Worm (Caenorhabditis elegans) whole organism, L4 larva: ENCODE measurements around the gene attf-5.

Experiments
- ZK546.5 ChIP-seq, 2 experiments: sonication (generic microtip); optimal IDR thresholded peaks; 2 replicates each; lab custom pipeline; 2017; ENCODE audit warnings: missing biosample characterization in 2 of 2, missing genetic modification characterization in 2 of 2
- aha-1 ChIP-seq: fragments of 150-350 bp; peaks from one replicate; lab custom pipeline; 2014; ENCODE audit warnings: missing biosample characterization, missing genetic modification characterization
- aly-2 ChIP-seq: sonication (generic microtip); optimal IDR thresholded peaks from 2 replicates; lab custom pipeline; 2018; ENCODE audit warnings: missing biosample characterization, missing genetic modification characterization
- ama-1 ChIP-seq: fragments of 150-350 bp; optimal IDR thresholded peaks from 2 replicates; lab custom pipeline; 2014; ENCODE audit warnings: inconsistent platforms, mixed read lengths
- ceh-28 ChIP-seq: fragments of 150-350 bp; optimal IDR thresholded peaks from 2 replicates; lab custom pipeline; 2014; ENCODE audit warnings: missing biosample characterization, missing genetic modification reagents, missing genetic modification characterization
- ceh-44 ChIP-seq: fragments of 200-800 bp; sonication (Bioruptor generic); IDR thresholded peaks from 2 replicates; pipeline ENCODE4 v1.3.6; 2022; ENCODE audit warnings: missing genetic modification reagents, missing genetic modification characterization, missing compliant biosample characterization
- ctbp-1 ChIP-seq: fragments of 200-800 bp; sonication (Bioruptor generic); IDR thresholded peaks from 2 replicates; pipeline ENCODE4 v1.3.6; 2022; ENCODE audit warnings: missing genetic modification reagents, missing genetic modification characterization, missing compliant biosample characterization
- daf-12 ChIP-seq: fragments of 150-350 bp; optimal IDR thresholded peaks from 2 replicates; lab custom pipeline; 2014; ENCODE audit warnings: missing biosample characterization, missing genetic modification reagents, missing genetic modification characterization
- daf-16 ChIP-seq, 3 experiments: sonication (generic microtip); optimal IDR thresholded peaks; 2 replicates each; lab custom pipeline; 2016 to 2017; ENCODE audit warnings: missing genetic modification characterization in 3 of 3, missing genetic modification reagents in 3 of 3, mild to moderate bottlenecking in 2 of 3, missing compliant biosample characterization in 2 of 3, missing biosample characterization in 1 of 3, moderate library complexity in 1 of 3
- daf-19 ChIP-seq: fragments of 200-800 bp; sonication (Bioruptor generic); conservative IDR thresholded peaks from 2 replicates; pipeline ENCODE4 v1.3.6; 2022; ENCODE audit warnings: missing genetic modification characterization, missing compliant biosample characterization
- daf-8 ChIP-seq: fragments of 200-800 bp; sonication (Bioruptor generic); IDR thresholded peaks from 2 replicates; pipeline ENCODE4 v1.3.6; 2022; ENCODE audit warnings: missing genetic modification characterization, missing compliant biosample characterization
- dmd-6 ChIP-seq: fragments of 200-800 bp; sonication (Bioruptor generic); IDR thresholded peaks from 2 replicates; pipeline ENCODE4 v1.3.6; 2022; ENCODE audit warnings: missing genetic modification reagents, missing genetic modification characterization, missing compliant biosample characterization
- dmd-8 ChIP-seq: fragments of 200-800 bp; sonication (Bioruptor generic); IDR thresholded peaks from 2 replicates; pipeline ENCODE4 v1.3.6; 2022; ENCODE audit warnings: missing genetic modification characterization, missing compliant biosample characterization
- dmd-9 ChIP-seq: fragments of 200-800 bp; sonication (Bioruptor generic); IDR thresholded peaks from 2 replicates; pipeline ENCODE4 v1.3.6; 2022; ENCODE audit warnings: missing genetic modification reagents, missing genetic modification characterization, missing compliant biosample characterization
- dve-1 ChIP-seq: sonication (generic microtip); optimal IDR thresholded peaks from 2 replicates; lab custom pipeline; 2017; ENCODE audit warnings: antibody characterized with exemption, mild to moderate bottlenecking, missing genetic modification characterization, missing compliant biosample characterization; ENCODE audit not compliant: insufficient read depth
- fkh-10 ChIP-seq: fragments of 150-350 bp; optimal IDR thresholded peaks from 2 replicates; lab custom pipeline; 2014; ENCODE audit warnings: missing biosample characterization, missing genetic modification reagents, missing genetic modification characterization
- hif-1 ChIP-seq, 2 experiments: sonication (generic microtip); optimal IDR thresholded peaks; 2 replicates each; lab custom pipeline; 2016 to 2017; ENCODE audit warnings: missing compliant biosample characterization in 2 of 2, missing genetic modification characterization in 2 of 2, missing genetic modification reagents in 2 of 2, missing genotype in 2 of 2, mild to moderate bottlenecking in 1 of 2
- hlh-11 ChIP-seq: fragments of 200-800 bp; sonication (Bioruptor generic); optimal IDR thresholded peaks from 2 replicates; lab custom pipeline; 2018; ENCODE audit warnings: mild to moderate bottlenecking, missing genetic modification characterization, missing compliant biosample characterization
- hlh-30 ChIP-seq: sonication (generic microtip); optimal IDR thresholded peaks from 2 replicates; lab custom pipeline; 2017; ENCODE audit warnings: antibody characterized with exemption, mild to moderate bottlenecking, missing genetic modification characterization, missing compliant biosample characterization; ENCODE audit not compliant: insufficient read depth
- hmg-1.1 ChIP-seq: fragments of 200-800 bp; sonication (Bioruptor generic); IDR thresholded peaks from 2 replicates; pipeline ENCODE4 v1.3.6; 2022; ENCODE audit warnings: missing genetic modification reagents, missing genetic modification characterization, missing compliant biosample characterization
- lin-29 ChIP-seq: fragments of 200-800 bp; sonication (Bioruptor generic); IDR thresholded peaks from 2 replicates; pipeline ENCODE4 v1.3.6; 2022; ENCODE audit warnings: missing genetic modification reagents, missing genetic modification characterization, missing compliant biosample characterization
- lin-39 ChIP-seq: fragments of 150-350 bp; optimal IDR thresholded peaks from 2 replicates; lab custom pipeline; 2014; ENCODE audit warnings: missing biosample characterization, missing genetic modification reagents, missing genetic modification characterization
- lir-3 ChIP-seq: sonication (generic microtip); optimal IDR thresholded peaks from 2 replicates; lab custom pipeline; 2016; ENCODE audit warnings: mild to moderate bottlenecking, missing genetic modification characterization, missing compliant biosample characterization
- lsy-2 ChIP-seq, 2 experiments: fragments of 150-350 bp in 1 of 2; sonication (generic microtip) in 1 of 2; optimal IDR thresholded peaks; 2 replicates each; lab custom pipeline; 2014 to 2017; ENCODE audit warnings: missing biosample characterization in 2 of 2, missing genetic modification characterization in 2 of 2
- madf-5 ChIP-seq, 2 experiments: fragments of 200-800 bp; sonication (Bioruptor generic); IDR thresholded peaks; 2 replicates each; pipeline ENCODE4 v1.3.6; 2022; ENCODE audit warnings: missing compliant biosample characterization in 2 of 2, missing genetic modification characterization in 2 of 2
- mdl-1 ChIP-seq, 2 experiments: fragments of 150-350 bp in 1 of 2; sonication (generic microtip) in 1 of 2; optimal IDR thresholded peaks; 2 replicates each; lab custom pipeline; 2014 to 2017; ENCODE audit warnings: missing biosample characterization in 2 of 2, missing genetic modification characterization in 2 of 2
- mdt-29 ChIP-seq: fragments of 200-800 bp; sonication (Bioruptor generic); IDR thresholded peaks from 2 replicates; pipeline ENCODE4 v1.3.6; 2022; ENCODE audit warnings: missing genetic modification reagents, missing genetic modification characterization, missing compliant biosample characterization
- mep-1 ChIP-seq: fragments of 150-350 bp; sonication (generic microtip); optimal IDR thresholded peaks from 3 replicates; lab custom pipeline; 2014; ENCODE audit warnings: missing biosample characterization, missing genetic modification characterization
- mes-2 ChIP-seq: sonication (generic microtip); optimal IDR thresholded peaks from 2 replicates; lab custom pipeline; 2016; ENCODE audit warnings: missing genotype, mild to moderate bottlenecking, missing genetic modification characterization, missing compliant biosample characterization; ENCODE audit not compliant: poor library complexity, severe bottlenecking
- mxl-3 ChIP-seq: fragments of 200-800 bp; sonication (Bioruptor generic); optimal IDR thresholded peaks from 2 replicates; lab custom pipeline; 2018; ENCODE audit warnings: mild to moderate bottlenecking, missing genetic modification characterization, missing compliant biosample characterization
- nhr-111 ChIP-seq: fragments of 200-800 bp; sonication (Bioruptor generic); optimal IDR thresholded peaks from 2 replicates; lab custom pipeline; 2018; ENCODE audit warnings: mild to moderate bottlenecking, missing genetic modification characterization, missing compliant biosample characterization
- nhr-28 ChIP-seq: fragments of 150-350 bp; optimal IDR thresholded peaks from 2 replicates; lab custom pipeline; 2014; ENCODE audit warnings: missing biosample characterization, missing genetic modification characterization
- nhr-6 ChIP-seq: fragments of 150-350 bp; optimal IDR thresholded peaks from 2 replicates; lab custom pipeline; 2014; ENCODE audit warnings: missing biosample characterization, missing genetic modification characterization
- pha-4 ChIP-seq, 2 experiments: fragments of 150-350 bp in 1 of 2; fragments of 200-800 bp in 1 of 2; sonication (Bioruptor generic) in 1 of 2; IDR thresholded peaks in 1 of 2; optimal IDR thresholded peaks in 1 of 2; 2 replicates each; pipeline versions ENCODE4 v1.3.6 to Lab custom; 2014 to 2022; ENCODE audit warnings: missing genetic modification characterization in 2 of 2, missing genetic modification reagents in 2 of 2, missing biosample characterization in 1 of 2, missing compliant biosample characterization in 1 of 2
- rbr-2 ChIP-seq: sonication (generic microtip); optimal IDR thresholded peaks from 2 replicates; lab custom pipeline; 2016; ENCODE audit warnings: missing genotype, missing genetic modification characterization, missing compliant biosample characterization
- set-16 ChIP-seq: fragments of 200-800 bp; sonication (Bioruptor generic); IDR thresholded peaks from 2 replicates; pipeline ENCODE4 v1.3.6; 2022; ENCODE audit warnings: missing genetic modification reagents, missing genetic modification characterization, missing compliant biosample characterization
- snpc-1.2 ChIP-seq: fragments of 200-800 bp; sonication (Bioruptor generic); IDR thresholded peaks from 2 replicates; pipeline ENCODE4 v1.3.6; 2022; ENCODE audit warnings: missing genetic modification reagents, missing genetic modification characterization, missing compliant biosample characterization
- spr-1 ChIP-seq: sonication (generic microtip); optimal IDR thresholded peaks from 2 replicates; lab custom pipeline; 2016; ENCODE audit warnings: mild to moderate bottlenecking, missing genetic modification characterization, missing compliant biosample characterization
- spr-3 ChIP-seq: fragments of 200-800 bp; sonication (Bioruptor generic); optimal IDR thresholded peaks from 2 replicates; lab custom pipeline; 2018; ENCODE audit warnings: mild to moderate bottlenecking, missing genetic modification characterization, missing compliant biosample characterization
- tra-1 ChIP-seq: fragments of 200-800 bp; sonication (Bioruptor generic); IDR thresholded peaks from 2 replicates; pipeline ENCODE4 v1.3.6; 2022; ENCODE audit warnings: missing genetic modification reagents, missing genetic modification characterization, missing compliant biosample characterization
- unc-62 ChIP-seq, 3 experiments: fragments of 150-350 bp in 1 of 3; sonication (generic microtip); optimal IDR thresholded peaks in 2 of 3; peaks in 1 of 3; 1 replicate in 1 of 3; 2 replicates in 2 of 3; lab custom pipeline; 2014 to 2017; ENCODE audit warnings: missing biosample characterization in 3 of 3, missing genetic modification characterization in 3 of 3, missing genetic modification reagents in 3 of 3, missing genotype in 1 of 3
- zag-1 ChIP-seq: fragments of 150-350 bp; optimal IDR thresholded peaks from 2 replicates; lab custom pipeline; 2014; ENCODE audit warnings: missing biosample characterization, missing genetic modification characterization
- zip-11 ChIP-seq: fragments of 200-800 bp; sonication (Bioruptor generic); IDR thresholded peaks from 2 replicates; pipeline ENCODE4 v1.3.6; 2022; ENCODE audit warnings: missing genetic modification characterization, missing compliant biosample characterization
- ztf-11 ChIP-seq: fragments of 150-350 bp; optimal IDR thresholded peaks from 2 replicates; lab custom pipeline; 2014; ENCODE audit warnings: missing biosample characterization, missing genetic modification characterization

The attf-5 gene

DNA sequence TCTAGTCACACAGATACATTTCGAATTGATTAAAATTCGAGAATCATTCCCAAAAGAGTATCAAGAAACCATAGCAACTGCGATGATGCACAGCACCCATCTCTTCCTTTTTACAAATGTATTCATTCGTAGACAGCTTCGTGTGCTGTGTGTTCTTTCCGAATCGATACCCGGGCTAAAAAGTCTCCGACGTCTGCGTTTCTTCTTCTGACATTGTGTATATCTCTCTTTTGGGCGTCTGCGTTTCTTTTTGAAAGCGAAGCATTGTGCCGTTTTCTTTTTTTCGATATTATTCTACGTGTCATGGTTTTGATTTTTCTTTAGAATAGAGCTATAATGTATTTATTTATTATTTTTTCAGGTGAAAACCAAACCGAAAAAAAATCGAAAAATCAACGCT is at the start of gene attf-5:
Gene attf-5 (plus strand): TSS at position 362 of the 400 bp plus-strand sequence.
- TF ChIP-seq nhr-111 (GFP tag; lab: Kevin White, UChicago) (no peak), ceh-28 (peak; percentile 18), ctbp-1 (no peak)

DNA sequence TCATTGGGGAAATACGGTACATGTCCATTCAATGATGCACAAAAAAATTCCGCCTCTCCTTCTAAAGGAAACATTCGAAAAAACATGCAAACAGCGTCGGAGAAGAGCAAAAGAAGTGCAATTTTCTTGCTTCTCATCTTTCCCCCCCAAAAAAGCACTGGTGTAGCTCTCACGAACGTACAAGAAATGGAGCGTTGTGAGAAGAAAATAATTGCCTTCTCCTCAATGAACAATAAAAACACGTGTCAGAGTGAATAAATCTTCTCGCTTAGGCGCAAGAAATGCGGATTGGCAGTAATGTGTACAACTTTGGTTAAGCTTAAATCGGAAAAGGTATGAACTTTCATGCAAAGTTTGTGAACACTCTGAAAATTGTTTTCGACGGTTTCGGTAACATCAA is 39.8 kb upstream of the attf-5 start:
- TF ChIP-seq aha-1 (tag; lab: Kevin White, UChicago) = peak; percentile 88
- TF ChIP-seq unc-62 (GFP tag; optimal IDR thresholded peaks at IDR 0.05 in 1 of 2; lab: Kevin White, UChicago) = peak in 1 of 2 experiments; percentile 57
- TF ChIP-seq unc-62 (tag; optimal IDR thresholded peaks at IDR 0.05; lab: Kevin White, UChicago) = no peak
- TF ChIP-seq snpc-1.2 (GFP tag; lab: Robert Waterston, UW) = no peak
- TF ChIP-seq ceh-28 = no peak
- no peak for TF ChIP-seq aly-2 (tag; lab: Kevin White, UChicago)
- TF ChIP-seq madf-5 (GFP tag; IDR thresholded peaks at IDR 0.05; lab: Robert Waterston, UW) = no peak
- TF ChIP-seq daf-19 (GFP tag; lab: Robert Waterston, UW) = no peak
- no peak for TF ChIP-seq lsy-2 (tag; optimal IDR thresholded peaks at IDR 0.05; lab: Kevin White, UChicago)
- TF ChIP-seq spr-3 = no peak
- TF ChIP-seq pha-4 (GFP tag; IDR thresholded peaks at IDR 0.05; lab: Robert Waterston, UW) = no peak
- TF ChIP-seq pha-4 (tag; optimal IDR thresholded peaks at IDR 0.05; lab: Kevin White, UChicago) = no peak
- TF ChIP-seq lin-29 (GFP tag; lab: Robert Waterston, UW) = no peak
- TF ChIP-seq daf-8 (GFP tag; lab: Robert Waterston, UW) = no peak
- TF ChIP-seq, all 104 proteins: peak for 2

DNA sequence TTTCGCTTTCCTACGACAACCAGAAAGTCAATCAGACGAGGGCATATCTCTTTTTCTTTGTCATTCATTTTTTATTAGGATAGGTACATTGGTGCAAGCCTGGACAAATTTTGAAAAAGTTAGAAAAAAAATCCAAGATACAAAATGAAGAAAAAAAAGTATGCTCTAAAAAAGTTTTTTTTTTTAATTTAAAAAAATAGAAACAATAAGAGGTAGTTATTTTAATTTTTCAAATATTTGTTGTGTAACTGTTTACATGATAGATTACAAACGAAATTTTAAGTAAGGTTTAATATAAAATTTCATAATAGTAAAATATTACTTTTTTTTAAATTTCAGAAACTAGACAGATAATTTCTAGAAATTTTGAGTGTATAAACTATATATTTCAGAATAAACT is 28.5 kb upstream of the attf-5 start, which contains the start of gene aex-3:
Gene aex-3 (minus strand): TSS at position 101 of the 400 bp plus-strand sequence.
- no peak for TF ChIP-seq dmd-9 (GFP tag; lab: Robert Waterston, UW)
- TF ChIP-seq ZK546.5 (tag; optimal IDR thresholded peaks at IDR 0.05; lab: Kevin White, UChicago) = no peak
- no peak for TF ChIP-seq hif-1 (tag; optimal IDR thresholded peaks at IDR 0.05; lab: Kevin White, UChicago)
- TF ChIP-seq dmd-6 (GFP tag; lab: Robert Waterston, UW) = no peak
- no peak for TF ChIP-seq zip-11 (GFP tag; lab: Robert Waterston, UW)
- no peak for TF ChIP-seq spr-3
- no peak for TF ChIP-seq dmd-8 (GFP tag; lab: Robert Waterston, UW)
- no peak for TF ChIP-seq aha-1 (tag; lab: Kevin White, UChicago)
- TF ChIP-seq lir-3 (tag; lab: Kevin White, UChicago) = no peak

DNA sequence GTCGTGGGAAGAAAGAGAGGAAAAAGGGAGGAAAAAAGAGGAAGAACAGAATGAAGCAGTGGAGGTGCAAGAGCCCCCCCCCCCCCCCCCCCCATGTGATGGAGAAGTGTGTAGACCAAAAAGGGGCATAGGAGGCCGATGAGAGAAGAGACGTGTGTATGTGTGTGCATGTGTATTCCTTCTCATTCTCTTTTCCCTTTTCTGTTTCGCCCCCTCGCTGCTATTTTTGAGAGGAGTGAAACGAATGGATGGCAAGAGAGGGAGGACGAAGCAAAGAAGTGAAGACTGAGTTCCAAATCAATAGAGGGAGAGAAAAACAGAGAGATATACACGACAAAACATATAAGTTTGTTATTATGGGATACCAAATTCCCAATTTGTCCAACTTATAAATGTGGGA is 27.6 kb upstream of the attf-5 start:
- TF ChIP-seq hlh-30 (tag; lab: Kevin White, UChicago) = peak; percentile 39
- TF ChIP-seq mep-1 = peak; percentile 44
- TF ChIP-seq set-16 (GFP tag; lab: Robert Waterston, UW) = peak; percentile 54
- TF ChIP-seq daf-16 (GFP tag; optimal IDR thresholded peaks at IDR 0.05; lab: Kevin White, UChicago) = no peak
- no peak for TF ChIP-seq daf-16 (tag; optimal IDR thresholded peaks at IDR 0.05; lab: Kevin White, UChicago)
- TF ChIP-seq lin-39 = no peak
- TF ChIP-seq rbr-2 (tag; lab: Kevin White, UChicago) = peak; percentile 10
- TF ChIP-seq hlh-11 = peak; percentile 32
- TF ChIP-seq mdt-29 = no peak
- TF ChIP-seq ztf-11 (tag; lab: Kevin White, UChicago) = no peak
- TF ChIP-seq mes-2 (tag; lab: Kevin White, UChicago) = peak; percentile 25
- peak; percentile 12 for TF ChIP-seq nhr-6 (tag; lab: Kevin White, UChicago)
- TF ChIP-seq ama-1 = no peak
- peak; percentile 98 for TF ChIP-seq aha-1 (tag; lab: Kevin White, UChicago)
- peak in 1 of 2 experiments; percentile 50 for TF ChIP-seq lsy-2 (tag; optimal IDR thresholded peaks at IDR 0.05; lab: Kevin White, UChicago)
- no peak for TF ChIP-seq nhr-28 (tag; lab: Kevin White, UChicago)
- TF ChIP-seq lin-29 (GFP tag; lab: Robert Waterston, UW) = no peak
- TF ChIP-seq daf-12 (tag; lab: Kevin White, UChicago) = no peak
- peak in 1 of 2 experiments; percentile 44 for TF ChIP-seq mdl-1 (tag; optimal IDR thresholded peaks at IDR 0.05; lab: Kevin White, UChicago)
- TF ChIP-seq dve-1 (tag; lab: Kevin White, UChicago) = peak; percentile 26
- peak; percentile 14 for TF ChIP-seq fkh-10 (GFP tag; lab: Kevin White, UChicago)
- TF ChIP-seq spr-1 = no peak
- no peak for TF ChIP-seq zag-1
- peak; percentile 19 for TF ChIP-seq mxl-3 (GFP tag; lab: Kevin White, UChicago)
- no peak for TF ChIP-seq tra-1
- TF ChIP-seq ceh-44 (GFP tag; lab: Robert Waterston, UW) = no peak
- 0 out of 2 replicates have a peak, but pooled peaks have one; percentile 37 for TF ChIP-seq hmg-1.1
